Fruit fly (Drosophila melanogaster) whole organism, embryonic: ENCODE data around the gene CG11726.
A peak's percentile ranks its signal among the peaks of the same experiment; 100 is the strongest.

Source experiments
- Aef1 ChIP-seq: fragments of 200-800 bp; sonication (Bioruptor generic); IDR thresholded peaks from 3 replicates; pipeline ENCODE4 v1.3.6; 2022; ENCODE audit warnings: missing biosample characterization, missing genetic modification characterization
- Asciz ChIP-seq: fragments of 200-800 bp; sonication (Bioruptor generic); optimal IDR thresholded peaks from 2 replicates; lab custom pipeline; 2017; ENCODE audit warnings: missing biosample characterization, mild to moderate bottlenecking, missing genetic modification characterization, missing genetic modification reagents
- B-H1 ChIP-seq: fragments of 200-800 bp; sonication (Bioruptor generic); IDR thresholded peaks from 3 replicates; pipeline ENCODE4 v1.3.6; 2022; ENCODE audit warnings: missing biosample characterization, missing genetic modification characterization
- B-H2 ChIP-seq: fragments of 200-800 bp; sonication (Bioruptor generic); optimal IDR thresholded peaks from 2 replicates; lab custom pipeline; 2018; ENCODE audit warnings: missing biosample characterization, mild to moderate bottlenecking, missing genetic modification characterization
- CG10209 ChIP-seq: fragments of 200-800 bp; sonication (Bioruptor generic); optimal IDR thresholded peaks from 3 replicates; lab custom pipeline; 2017; ENCODE audit warnings: missing biosample characterization, mild to moderate bottlenecking, missing genetic modification characterization, missing genetic modification reagents
- CG10321 ChIP-seq: fragments of 200-800 bp; sonication (Bioruptor generic); IDR thresholded peaks from 2 replicates; pipeline ENCODE4 v1.3.6; 2022; ENCODE audit warnings: missing biosample characterization, missing genetic modification characterization
- CG10959 ChIP-seq: fragments of 200-800 bp; sonication (Bioruptor generic); IDR thresholded peaks from 2 replicates; pipeline ENCODE4 v1.3.6; 2022; ENCODE audit warnings: missing biosample characterization, missing genetic modification characterization
- CG11723 ChIP-seq: fragments of 200-800 bp; sonication (Bioruptor generic); optimal IDR thresholded peaks from 2 replicates; lab custom pipeline; 2017; ENCODE audit warnings: missing biosample characterization, mild to moderate bottlenecking, missing genetic modification characterization
- CG12071 ChIP-seq: fragments of 200-800 bp; sonication (Bioruptor generic); optimal IDR thresholded peaks from 3 replicates; lab custom pipeline; 2018; ENCODE audit warnings: missing biosample characterization, mild to moderate bottlenecking, missing genetic modification characterization
- CG12299 ChIP-seq: fragments of 200-800 bp; sonication (Bioruptor generic); optimal IDR thresholded peaks from 2 replicates; lab custom pipeline; 2018; ENCODE audit warnings: missing biosample characterization, mild to moderate bottlenecking, missing genetic modification characterization
- CG17186 ChIP-seq: fragments of 200-800 bp; sonication (Bioruptor generic); optimal IDR thresholded peaks from 3 replicates; lab custom pipeline; 2017; ENCODE audit warnings: missing biosample characterization, missing genetic modification reagents, missing genetic modification characterization
- CG17802 ChIP-seq: fragments of 200-800 bp; sonication (Bioruptor generic); optimal IDR thresholded peaks from 2 replicates; lab custom pipeline; 2018; ENCODE audit warnings: missing biosample characterization, mild to moderate bottlenecking, missing genetic modification characterization, moderate library complexity
- CG17912 ChIP-seq: fragments of 200-800 bp; sonication (Bioruptor generic); optimal IDR thresholded peaks from 2 replicates; lab custom pipeline; 2018; ENCODE audit warnings: missing biosample characterization, mild to moderate bottlenecking, missing genetic modification characterization
- CG18619 ChIP-seq: fragments of 200-800 bp; sonication (Bioruptor generic); optimal IDR thresholded peaks from 3 replicates; lab custom pipeline; 2017; ENCODE audit warnings: missing biosample characterization, mild to moderate bottlenecking, missing genetic modification characterization
- CG2129 ChIP-seq: fragments of 200-800 bp; sonication (Bioruptor generic); IDR thresholded peaks from 2 replicates; pipeline ENCODE4 v1.3.6; 2022; ENCODE audit warnings: missing biosample characterization, missing genetic modification characterization; ENCODE audit not compliant: partially characterized antibody
- CG31365 ChIP-seq: fragments of 200-800 bp; sonication (Bioruptor generic); optimal IDR thresholded peaks from 2 replicates; lab custom pipeline; 2018; ENCODE audit warnings: missing biosample characterization, mild to moderate bottlenecking, missing genetic modification characterization
- CG34224 ChIP-seq: fragments of 200-800 bp; sonication (Bioruptor generic); IDR thresholded peaks from 3 replicates; pipeline ENCODE4 v1.3.6; 2022; ENCODE audit warnings: missing biosample characterization, missing genetic modification characterization; ENCODE audit not compliant: partially characterized antibody
- CG34422 ChIP-seq: fragments of 200-800 bp; sonication (Bioruptor generic); IDR thresholded peaks from 3 replicates; pipeline ENCODE4 v1.3.6; 2022; ENCODE audit warnings: missing biosample characterization, missing genetic modification characterization
- CG5953 ChIP-seq: fragments of 200-800 bp; sonication (Bioruptor generic); IDR thresholded peaks from 2 replicates; pipeline ENCODE4 v1.3.6; 2022; ENCODE audit warnings: missing biosample characterization, missing genetic modification characterization
- CG6254 ChIP-seq: fragments of 200-800 bp; sonication (Bioruptor generic); optimal IDR thresholded peaks from 3 replicates; lab custom pipeline; 2017; ENCODE audit warnings: mild to moderate bottlenecking, missing biosample characterization, missing genetic modification reagents, missing genetic modification characterization
- CG6813 ChIP-seq: fragments of 200-800 bp; sonication (Bioruptor generic); optimal IDR thresholded peaks from 2 replicates; lab custom pipeline; 2017; ENCODE audit warnings: missing biosample characterization, missing genetic modification characterization, mild to moderate bottlenecking, moderate library complexity, missing genetic modification reagents
- CG8281 ChIP-seq: fragments of 200-800 bp; sonication (Bioruptor generic); optimal IDR thresholded peaks from 2 replicates; lab custom pipeline; 2018; ENCODE audit warnings: missing biosample characterization, mild to moderate bottlenecking, missing genetic modification characterization, moderate library complexity
- CG8765 ChIP-seq: fragments of 200-800 bp; sonication (Bioruptor generic); IDR thresholded peaks from 2 replicates; pipeline ENCODE4 v1.3.6; 2022; ENCODE audit warnings: missing biosample characterization, missing genetic modification characterization
- CG8924 ChIP-seq: fragments of 200-800 bp; optimal IDR thresholded peaks from 3 replicates; lab custom pipeline; 2019; ENCODE audit warnings: missing biosample characterization, mild to moderate bottlenecking, missing genetic modification characterization, moderate library complexity
- CG9797 ChIP-seq: fragments of 200-800 bp; sonication (Bioruptor generic); optimal IDR thresholded peaks from 3 replicates; lab custom pipeline; 2018; ENCODE audit warnings: missing biosample characterization, mild to moderate bottlenecking, missing genetic modification characterization
- CG9932 ChIP-seq: fragments of 200-800 bp; sonication (Bioruptor generic); IDR thresholded peaks from 2 replicates; pipeline ENCODE4 v1.3.6; 2022; ENCODE audit warnings: missing biosample characterization, missing genetic modification characterization
- CoRest ChIP-seq: fragments of 200-800 bp; sonication (Bioruptor generic); optimal IDR thresholded peaks from 3 replicates; lab custom pipeline; 2018; ENCODE audit warnings: missing biosample characterization, mild to moderate bottlenecking, missing genetic modification characterization, moderate library complexity
- Dfd ChIP-seq, 2 experiments: fragments of >200 bp; optimal IDR thresholded peaks; 2 replicates each; lab custom pipeline; 2017; ENCODE audit warnings: missing biosample characterization in 2 of 2, missing genetic modification characterization in 2 of 2
- Dp ChIP-seq: fragments of 200-800 bp; sonication (Bioruptor generic); optimal IDR thresholded peaks from 2 replicates; lab custom pipeline; 2018; ENCODE audit warnings: missing biosample characterization, mild to moderate bottlenecking, missing genetic modification characterization, moderate library complexity
- Fer3 ChIP-seq: fragments of 200-800 bp; sonication (Bioruptor generic); optimal IDR thresholded peaks from 2 replicates; lab custom pipeline; 2018; ENCODE audit warnings: missing biosample characterization, mild to moderate bottlenecking, missing genetic modification characterization, moderate library complexity
- HmgZ ChIP-seq: fragments of 200-800 bp; sonication (Bioruptor generic); optimal IDR thresholded peaks from 2 replicates; lab custom pipeline; 2018; ENCODE audit warnings: missing biosample characterization, mild to moderate bottlenecking, missing genetic modification characterization
- Scr ChIP-seq: fragments of 200-800 bp; sonication (Bioruptor generic); IDR thresholded peaks from 2 replicates; pipeline ENCODE4 v1.3.6; 2022; ENCODE audit warnings: missing biosample characterization, missing genetic modification characterization; ENCODE audit not compliant: partially characterized antibody
- Sry-β ChIP-seq: fragments of 200-800 bp; sonication (Bioruptor generic); optimal IDR thresholded peaks from 2 replicates; lab custom pipeline; 2018; ENCODE audit warnings: missing biosample characterization, mild to moderate bottlenecking, missing genetic modification characterization, moderate library complexity
- Sry-δ ChIP-seq: fragments of 200-800 bp; sonication (Bioruptor generic); optimal IDR thresholded peaks from 2 replicates; lab custom pipeline; 2016; ENCODE audit warnings: missing biosample characterization, missing genetic modification characterization
- Usf ChIP-seq: fragments of 200-800 bp; sonication (Bioruptor generic); optimal IDR thresholded peaks from 2 replicates; lab custom pipeline; 2017; ENCODE audit warnings: missing genotype, missing biosample characterization, missing genetic modification characterization
- ab ChIP-seq: fragments of 200-800 bp; sonication (Bioruptor generic); optimal IDR thresholded peaks from 2 replicates; lab custom pipeline; 2016; ENCODE audit warnings: missing biosample characterization, missing genetic modification characterization
- al ChIP-seq: fragments of 200-800 bp; sonication (Bioruptor generic); IDR thresholded peaks from 2 replicates; pipeline ENCODE4 v1.3.6; 2022; ENCODE audit warnings: missing biosample characterization, missing genetic modification characterization
- az2 ChIP-seq: fragments of 200-800 bp; sonication (Bioruptor generic); optimal IDR thresholded peaks from 3 replicates; lab custom pipeline; 2016; ENCODE audit warnings: missing biosample characterization, missing genetic modification characterization
- bbx ChIP-seq: fragments of 200-800 bp; sonication (Bioruptor generic); IDR thresholded peaks from 2 replicates; pipeline ENCODE4 v1.3.6; 2022; ENCODE audit warnings: missing biosample characterization, missing genetic modification characterization; ENCODE audit not compliant: partially characterized antibody
- gcm ChIP-seq: fragments of 200-800 bp; sonication (Bioruptor generic); optimal IDR thresholded peaks from 2 replicates; lab custom pipeline; 2019; ENCODE audit warnings: missing biosample characterization, mild to moderate bottlenecking, missing genetic modification characterization, moderate library complexity
- ham ChIP-seq: fragments of 200-800 bp; sonication (Bioruptor generic); IDR thresholded peaks from 2 replicates; pipeline ENCODE4 v1.3.6; 2022; ENCODE audit warnings: missing biosample characterization, missing genetic modification characterization
- jing ChIP-seq: fragments of 200-800 bp; sonication (Bioruptor generic); optimal IDR thresholded peaks from 2 replicates; lab custom pipeline; 2018; ENCODE audit warnings: missing biosample characterization, mild to moderate bottlenecking, missing genetic modification characterization
- lmd ChIP-seq: fragments of 200-800 bp; sonication (Bioruptor generic); IDR thresholded peaks from 2 replicates; pipeline ENCODE4 v1.3.6; 2022; ENCODE audit warnings: missing biosample characterization, missing genetic modification characterization
- maf-S ChIP-seq: fragments of 200-800 bp; sonication (Bioruptor generic); optimal IDR thresholded peaks from 2 replicates; lab custom pipeline; 2016; ENCODE audit warnings: missing biosample characterization, missing genetic modification characterization
- pb ChIP-seq: fragments of 200-800 bp; sonication (Bioruptor generic); optimal IDR thresholded peaks from 3 replicates; lab custom pipeline; 2016; ENCODE audit warnings: missing biosample characterization, missing genetic modification characterization
- slbo ChIP-seq: fragments of 200-800 bp; sonication (Bioruptor generic); IDR thresholded peaks from 2 replicates; pipeline ENCODE4 v1.3.6; 2022; ENCODE audit warnings: missing biosample characterization, missing genetic modification characterization
- stc ChIP-seq: fragments of 200-800 bp; sonication (Bioruptor generic); IDR thresholded peaks from 2 replicates; pipeline ENCODE4 v1.3.6; 2022; ENCODE audit warnings: missing biosample characterization, missing genetic modification characterization
- toy ChIP-seq: fragments of 200-800 bp; sonication (Bioruptor generic); IDR thresholded peaks from 2 replicates; pipeline ENCODE4 v1.3.6; 2022; ENCODE audit warnings: missing biosample characterization, missing genetic modification characterization
- vvl ChIP-seq: fragments of 200-800 bp; sonication (Bioruptor generic); IDR thresholded peaks from 2 replicates; pipeline ENCODE4 v1.3.6; 2022; ENCODE audit warnings: missing biosample characterization, missing genetic modification characterization
- zen2 ChIP-seq: fragments of 200-800 bp; sonication (Bioruptor generic); IDR thresholded peaks from 3 replicates; pipeline ENCODE4 v1.3.6; 2022; ENCODE audit warnings: missing biosample characterization, missing genetic modification characterization; ENCODE audit not compliant: partially characterized antibody

The CG11726 gene

DNA sequence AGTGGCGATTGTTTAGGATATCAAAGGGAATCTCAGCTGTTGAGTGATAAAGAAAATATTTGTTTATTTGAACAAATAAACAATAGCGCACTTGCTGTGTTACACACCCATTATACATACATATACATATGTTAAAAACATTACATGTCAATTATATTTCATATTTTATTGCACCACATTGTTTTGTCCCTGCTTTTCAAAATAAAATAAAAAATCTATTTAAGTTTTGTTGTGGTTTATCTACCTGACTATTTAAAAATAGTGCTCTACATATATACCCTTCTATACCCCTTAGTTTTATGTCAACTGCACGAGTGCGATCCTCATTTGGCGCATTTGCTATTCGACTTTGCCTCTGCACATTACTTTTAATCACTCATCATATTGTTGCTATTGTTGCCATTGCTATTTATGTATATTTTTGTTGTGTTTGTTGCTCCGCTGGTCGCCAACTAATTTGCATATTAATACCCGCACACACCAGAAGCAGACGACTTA lies 44.5 kb upstream of the CG11726 start (continued):
- peak; percentile 93 for TF ChIP-seq CG34422 (GFP tag; lab: Robert Waterston, UW)
- TF ChIP-seq CG17186, result peak; percentile 50
- peak; percentile 58 for TF ChIP-seq maf-S
- peak; percentile 50 for TF ChIP-seq pb
- TF ChIP-seq CG9932 (GFP tag; lab: Robert Waterston, UW), result peak; percentile 89
- TF ChIP-seq CG34224 (GFP tag; lab: Robert Waterston, UW), result no peak
- peak; percentile 94 for TF ChIP-seq slbo
- TF ChIP-seq al (GFP tag; lab: Robert Waterston, UW), result peak; percentile 96
- TF ChIP-seq Dp (GFP tag; lab: Kevin White, UChicago), result no peak
- peak; percentile 95 for TF ChIP-seq CoRest (tag; lab: Kevin White, UChicago)
- peak; percentile 82 for TF ChIP-seq CG8281 (tag; lab: Kevin White, UChicago)
- TF ChIP-seq zen2, result no peak
- TF ChIP-seq ab, result peak; percentile 40
- peak; percentile 94 for TF ChIP-seq Asciz (GFP tag; lab: Kevin White, UChicago)
- peak; percentile 85 for TF ChIP-seq Usf (GFP tag; lab: Kevin White, UChicago)
- TF ChIP-seq CG12299 (tag; lab: Kevin White, UChicago), result peak; percentile 53
- peak; percentile 76 for TF ChIP-seq CG6813 (GFP tag; lab: Kevin White, UChicago)
- peak; percentile 84 for TF ChIP-seq gcm (GFP tag; lab: Kevin White, UChicago)
- peak; percentile 86 for TF ChIP-seq HmgZ (tag; lab: Kevin White, UChicago)
- TF ChIP-seq az2, result peak; percentile 90
- TF ChIP-seq CG12071 (GFP tag; lab: Kevin White, UChicago), result peak; percentile 6
- peak; percentile 89 for TF ChIP-seq Aef1 (GFP tag; lab: Robert Waterston, UW)
- peak; percentile 56 for TF ChIP-seq CG17802
- peak; percentile 47; the same call in 1 of the 2 replicates for TF ChIP-seq CG10321
- TF ChIP-seq CG10959, result peak; percentile 68
- TF ChIP-seq CG6254 (GFP tag; lab: Kevin White, UChicago), result peak; percentile 67
- peak; percentile 46 for TF ChIP-seq CG31365 (tag; lab: Kevin White, UChicago)
- peak; percentile 87 for TF ChIP-seq jing (GFP tag; lab: Kevin White, UChicago)
- TF ChIP-seq Scr (GFP tag; lab: Robert Waterston, UW), result no peak
- peak; percentile 91 for TF ChIP-seq CG10209 (GFP tag; lab: Kevin White, UChicago)
- TF ChIP-seq CG9797, result no peak
- TF ChIP-seq Fer3 (tag; lab: Kevin White, UChicago), result peak; percentile 94
- TF ChIP-seq CG8765 (GFP tag; lab: Robert Waterston, UW), result peak; percentile 72
- peak; percentile 85 for TF ChIP-seq CG18619 (GFP tag; lab: Kevin White, UChicago)
- TF ChIP-seq CG5953 (GFP tag; lab: Robert Waterston, UW), result peak; percentile 86
- peak; percentile 45 for TF ChIP-seq Sry-δ (GFP tag; lab: Kevin White, UChicago)
- peak; percentile 87 for TF ChIP-seq B-H1 (GFP tag; lab: Robert Waterston, UW)
- peak; percentile 95 for TF ChIP-seq lmd (GFP tag; lab: Robert Waterston, UW)
- peak; percentile 71 for TF ChIP-seq CG11723 (GFP tag; lab: Kevin White, UChicago)
- no peak for TF ChIP-seq B-H2 (GFP tag; lab: Kevin White, UChicago)
- peak; percentile 92; the same call in 1 of the 2 replicates for TF ChIP-seq stc (GFP tag; lab: Robert Waterston, UW)
- TF ChIP-seq CG17912 (GFP tag; lab: Kevin White, UChicago), result no peak
- TF ChIP-seq toy (GFP tag; lab: Robert Waterston, UW), result peak; percentile 58
- TF ChIP-seq ham, result peak; percentile 78
- peak; percentile 94 for TF ChIP-seq CG8924 (tag; lab: Kevin White, UChicago)
- TF ChIP-seq CG2129 (GFP tag; lab: Robert Waterston, UW), result no peak
- no peak for TF ChIP-seq Dfd (GFP tag; optimal IDR thresholded peaks at IDR 0.05; lab: Kevin White, UChicago)
- TF ChIP-seq vvl (GFP tag; lab: Robert Waterston, UW), result peak; percentile 84; the same call in 1 of the 2 replicates
- TF ChIP-seq bbx (GFP tag; lab: Robert Waterston, UW), result no peak
- TF ChIP-seq Sry-β (GFP tag; lab: Kevin White, UChicago), result no peak
